Worm (Caenorhabditis elegans) whole organism, L4 larva: ENCODE results near the gene oac-48.
A peak's percentile ranks its signal among the peaks of the same experiment; 100 is the strongest.

Experiments
- F10B5.3 ChIP-seq: sonication (generic microtip); optimal IDR thresholded peaks from 2 replicates; lab custom pipeline; 2016; ENCODE audit warnings: mild to moderate bottlenecking, missing genetic modification characterization, missing compliant biosample characterization
- F26F4.8 ChIP-seq: fragments of 200-800 bp; sonication (Bioruptor generic); conservative IDR thresholded peaks from 2 replicates; pipeline ENCODE4 v1.3.6; 2022; ENCODE audit warnings: missing genetic modification characterization, missing compliant biosample characterization
- F49E8.2 ChIP-seq: sonication (generic microtip); optimal IDR thresholded peaks from 2 replicates; lab custom pipeline; 2016; ENCODE audit warnings: missing compliant biosample characterization, mild to moderate bottlenecking, missing genetic modification characterization, borderline replicate concordance
- T20F7.1 ChIP-seq: fragments of 200-800 bp; sonication (Bioruptor generic); optimal IDR thresholded peaks from 2 replicates; lab custom pipeline; 2018; ENCODE audit warnings: mild to moderate bottlenecking, missing genetic modification characterization, missing compliant biosample characterization
- Y5F2A.4 ChIP-seq: fragments of 200-800 bp; sonication (Bioruptor generic); optimal IDR thresholded peaks from 2 replicates; lab custom pipeline; 2018; ENCODE audit warnings: mild to moderate bottlenecking, missing genetic modification characterization, missing compliant biosample characterization
- ZK546.5 ChIP-seq, 2 experiments: sonication (generic microtip); optimal IDR thresholded peaks; 2 replicates each; lab custom pipeline; 2017; ENCODE audit warnings: missing biosample characterization in 2 of 2, missing genetic modification characterization in 2 of 2
- aha-1 ChIP-seq: fragments of 150-350 bp; peaks from one replicate; lab custom pipeline; 2014; ENCODE audit warnings: missing biosample characterization, missing genetic modification characterization
- aly-2 ChIP-seq: sonication (generic microtip); optimal IDR thresholded peaks from 2 replicates; lab custom pipeline; 2018; ENCODE audit warnings: missing biosample characterization, missing genetic modification characterization
- ceh-20 ChIP-seq: fragments of 200-800 bp; sonication (Bioruptor generic); IDR thresholded peaks from 2 replicates; pipeline ENCODE4 v1.3.6; 2022; ENCODE audit warnings: missing genetic modification reagents, missing genetic modification characterization, missing compliant biosample characterization
- ceh-62 ChIP-seq: sonication (generic microtip); optimal IDR thresholded peaks from 2 replicates; lab custom pipeline; 2017; ENCODE audit warnings: missing biosample characterization, missing genetic modification characterization
- ceh-82 ChIP-seq: sonication (generic microtip); optimal IDR thresholded peaks from 2 replicates; lab custom pipeline; 2017; ENCODE audit warnings: missing biosample characterization, missing genetic modification characterization
- daf-16 ChIP-seq, 3 experiments: sonication (generic microtip); optimal IDR thresholded peaks; 2 replicates each; lab custom pipeline; 2016 to 2017; ENCODE audit warnings: missing genetic modification characterization in 3 of 3, missing genetic modification reagents in 3 of 3, mild to moderate bottlenecking in 2 of 3, missing compliant biosample characterization in 2 of 3, missing biosample characterization in 1 of 3, moderate library complexity in 1 of 3
- daf-19 ChIP-seq: fragments of 200-800 bp; sonication (Bioruptor generic); conservative IDR thresholded peaks from 2 replicates; pipeline ENCODE4 v1.3.6; 2022; ENCODE audit warnings: missing genetic modification characterization, missing compliant biosample characterization
- daf-8 ChIP-seq: fragments of 200-800 bp; sonication (Bioruptor generic); IDR thresholded peaks from 2 replicates; pipeline ENCODE4 v1.3.6; 2022; ENCODE audit warnings: missing genetic modification characterization, missing compliant biosample characterization
- dmd-6 ChIP-seq: fragments of 200-800 bp; sonication (Bioruptor generic); IDR thresholded peaks from 2 replicates; pipeline ENCODE4 v1.3.6; 2022; ENCODE audit warnings: missing genetic modification reagents, missing genetic modification characterization, missing compliant biosample characterization
- dmd-8 ChIP-seq: fragments of 200-800 bp; sonication (Bioruptor generic); IDR thresholded peaks from 2 replicates; pipeline ENCODE4 v1.3.6; 2022; ENCODE audit warnings: missing genetic modification characterization, missing compliant biosample characterization
- dpl-1 ChIP-seq: fragments of 150-350 bp; optimal IDR thresholded peaks from 2 replicates; lab custom pipeline; 2014; ENCODE audit warnings: missing biosample characterization, missing genetic modification reagents, missing genetic modification characterization
- duxl-1 ChIP-seq: sonication (generic microtip); optimal IDR thresholded peaks from 2 replicates; lab custom pipeline; 2016; ENCODE audit warnings: mild to moderate bottlenecking, missing genetic modification characterization, moderate library complexity, missing compliant biosample characterization; ENCODE audit not compliant: poor library complexity
- fkh-10 ChIP-seq: fragments of 150-350 bp; optimal IDR thresholded peaks from 2 replicates; lab custom pipeline; 2014; ENCODE audit warnings: missing biosample characterization, missing genetic modification reagents, missing genetic modification characterization
- gei-8 ChIP-seq: fragments of 200-800 bp; sonication (Bioruptor generic); optimal IDR thresholded peaks from 2 replicates; lab custom pipeline; 2018; ENCODE audit warnings: mild to moderate bottlenecking, missing genetic modification characterization, missing compliant biosample characterization
- hmg-1.1 ChIP-seq: fragments of 200-800 bp; sonication (Bioruptor generic); IDR thresholded peaks from 2 replicates; pipeline ENCODE4 v1.3.6; 2022; ENCODE audit warnings: missing genetic modification reagents, missing genetic modification characterization, missing compliant biosample characterization
- lim-7 ChIP-seq: fragments of 200-800 bp; sonication (Bioruptor generic); IDR thresholded peaks from 2 replicates; pipeline ENCODE4 v1.3.6; 2022; ENCODE audit warnings: missing genetic modification characterization, missing compliant biosample characterization
- lin-13 ChIP-seq: fragments of 150-350 bp; optimal IDR thresholded peaks from 2 replicates; lab custom pipeline; 2014; ENCODE audit warnings: missing biosample characterization, missing genetic modification reagents, missing genetic modification characterization
- lsy-2 ChIP-seq, 2 experiments: fragments of 150-350 bp in 1 of 2; sonication (generic microtip) in 1 of 2; optimal IDR thresholded peaks; 2 replicates each; lab custom pipeline; 2014 to 2017; ENCODE audit warnings: missing biosample characterization in 2 of 2, missing genetic modification characterization in 2 of 2
- madf-9 ChIP-seq: fragments of 200-800 bp; sonication (Bioruptor generic); conservative IDR thresholded peaks from 2 replicates; pipeline ENCODE4 v1.3.6; 2022; ENCODE audit warnings: missing genetic modification reagents, missing genetic modification characterization, missing compliant biosample characterization
- mdl-1 ChIP-seq, 2 experiments: fragments of 150-350 bp in 1 of 2; sonication (generic microtip) in 1 of 2; optimal IDR thresholded peaks; 2 replicates each; lab custom pipeline; 2014 to 2017; ENCODE audit warnings: missing biosample characterization in 2 of 2, missing genetic modification characterization in 2 of 2
- mdt-29 ChIP-seq: fragments of 200-800 bp; sonication (Bioruptor generic); IDR thresholded peaks from 2 replicates; pipeline ENCODE4 v1.3.6; 2022; ENCODE audit warnings: missing genetic modification reagents, missing genetic modification characterization, missing compliant biosample characterization
- nhr-111 ChIP-seq: fragments of 200-800 bp; sonication (Bioruptor generic); optimal IDR thresholded peaks from 2 replicates; lab custom pipeline; 2018; ENCODE audit warnings: mild to moderate bottlenecking, missing genetic modification characterization, missing compliant biosample characterization
- nhr-28 ChIP-seq: fragments of 150-350 bp; optimal IDR thresholded peaks from 2 replicates; lab custom pipeline; 2014; ENCODE audit warnings: missing biosample characterization, missing genetic modification characterization
- nhr-6 ChIP-seq: fragments of 150-350 bp; optimal IDR thresholded peaks from 2 replicates; lab custom pipeline; 2014; ENCODE audit warnings: missing biosample characterization, missing genetic modification characterization
- skn-1 ChIP-seq: fragments of 150-350 bp; optimal IDR thresholded peaks from 2 replicates; lab custom pipeline; 2014; ENCODE audit warnings: missing biosample characterization, missing genetic modification characterization
- snpc-1.2 ChIP-seq: fragments of 200-800 bp; sonication (Bioruptor generic); IDR thresholded peaks from 2 replicates; pipeline ENCODE4 v1.3.6; 2022; ENCODE audit warnings: missing genetic modification reagents, missing genetic modification characterization, missing compliant biosample characterization
- spr-1 ChIP-seq: sonication (generic microtip); optimal IDR thresholded peaks from 2 replicates; lab custom pipeline; 2016; ENCODE audit warnings: mild to moderate bottlenecking, missing genetic modification characterization, missing compliant biosample characterization
- tra-1 ChIP-seq: fragments of 200-800 bp; sonication (Bioruptor generic); IDR thresholded peaks from 2 replicates; pipeline ENCODE4 v1.3.6; 2022; ENCODE audit warnings: missing genetic modification reagents, missing genetic modification characterization, missing compliant biosample characterization
- unc-130 ChIP-seq: sonication (generic microtip); optimal IDR thresholded peaks from 2 replicates; lab custom pipeline; 2016; ENCODE audit warnings: missing genetic modification reagents, missing genetic modification characterization, missing compliant biosample characterization
- unc-62 ChIP-seq, 3 experiments: fragments of 150-350 bp in 1 of 3; sonication (generic microtip); optimal IDR thresholded peaks in 2 of 3; peaks in 1 of 3; 1 replicate in 1 of 3; 2 replicates in 2 of 3; lab custom pipeline; 2014 to 2017; ENCODE audit warnings: missing biosample characterization in 3 of 3, missing genetic modification characterization in 3 of 3, missing genetic modification reagents in 3 of 3, missing genotype in 1 of 3
- vab-7 ChIP-seq: fragments of 200-800 bp; sonication (Bioruptor generic); IDR thresholded peaks from 2 replicates; pipeline ENCODE4 v1.3.6; 2022; ENCODE audit warnings: missing genetic modification reagents, missing genetic modification characterization, missing compliant biosample characterization
- zfp-2 ChIP-seq: sonication (generic microtip); optimal IDR thresholded peaks from 2 replicates; lab custom pipeline; 2016; ENCODE audit warnings: mild to moderate bottlenecking, missing genetic modification characterization, missing compliant biosample characterization
- ztf-11 ChIP-seq: fragments of 150-350 bp; optimal IDR thresholded peaks from 2 replicates; lab custom pipeline; 2014; ENCODE audit warnings: missing biosample characterization, missing genetic modification characterization

oac-48 gene

ce11 chrIV:13692522-13692921 lies 18.9 kb downstream of the oac-48 start:
- TF ChIP-seq nhr-28 (tag; lab: Kevin White, UChicago) (no peak), dmd-8 (GFP tag; lab: Robert Waterston, UW) (no peak), duxl-1 (tag; lab: Kevin White, UChicago) (no peak), ceh-82 (tag; lab: Kevin White, UChicago) (no peak), snpc-1.2 (GFP tag; lab: Robert Waterston, UW) (no peak), gei-8 (no peak), ceh-62 (tag; lab: Kevin White, UChicago) (no peak), F10B5.3 (tag; lab: Kevin White, UChicago) (no peak), spr-1 (no peak), daf-19 (GFP tag; lab: Robert Waterston, UW) (no peak), mdt-29 (GFP tag; lab: Robert Waterston, UW) (no peak), daf-8 (GFP tag; lab: Robert Waterston, UW) (no peak), hmg-1.1 (no peak), nhr-111 (GFP tag; lab: Kevin White, UChicago) (no peak), nhr-6 (tag; lab: Kevin White, UChicago) (no peak), dpl-1 (GFP tag; lab: Kevin White, UChicago) (no peak), fkh-10 (no peak)

- TF ChIP-seq daf-16 (GFP tag; optimal IDR thresholded peaks at IDR 0.05; lab: Kevin White, UChicago) = no peak
- TF ChIP-seq daf-16 (tag; optimal IDR thresholded peaks at IDR 0.05; lab: Kevin White, UChicago) = no peak
- TF ChIP-seq F26F4.8 (GFP tag; lab: Robert Waterston, UW) = no peak
- no peak for TF ChIP-seq unc-130 (GFP tag; lab: Kevin White, UChicago)
- TF ChIP-seq ZK546.5 (tag; optimal IDR thresholded peaks at IDR 0.05; lab: Kevin White, UChicago) = no peak
- no peak for TF ChIP-seq madf-9
- TF ChIP-seq Y5F2A.4 = no peak
- no peak for TF ChIP-seq F49E8.2 (tag; lab: Kevin White, UChicago)
- no peak for TF ChIP-seq duxl-1 (tag; lab: Kevin White, UChicago)
- no peak for TF ChIP-seq lsy-2 (tag; optimal IDR thresholded peaks at IDR 0.05; lab: Kevin White, UChicago)
- no peak for TF ChIP-seq ztf-11 (tag; lab: Kevin White, UChicago)
- TF ChIP-seq aha-1 (tag; lab: Kevin White, UChicago) = no peak
- no peak for TF ChIP-seq lim-7 (GFP tag; lab: Robert Waterston, UW)
- TF ChIP-seq lin-13 (GFP tag; lab: Kevin White, UChicago) = no peak
- TF ChIP-seq skn-1 (tag; lab: Kevin White, UChicago) = no peak
- TF ChIP-seq mdl-1 (tag; optimal IDR thresholded peaks at IDR 0.05; lab: Kevin White, UChicago) = no peak
- no peak for TF ChIP-seq dmd-6
- TF ChIP-seq ceh-62 (tag; lab: Kevin White, UChicago) = no peak
- no peak for TF ChIP-seq zfp-2 (tag; lab: Kevin White, UChicago)
- TF ChIP-seq T20F7.1 (GFP tag; lab: Kevin White, UChicago) = no peak
- TF ChIP-seq, all 104 proteins: peak for 0
Observed at ce11 chrIV:13693976-13694375, 20.4 kb downstream of the oac-48 start.

ce11 chrIV:13694600-13694999 lies 21.0 kb downstream of the oac-48 start:
- TF ChIP-seq tra-1 = 0 out of 2 replicates have a peak, but pooled peaks have one; percentile 15
- TF ChIP-seq unc-62 (GFP tag; optimal IDR thresholded peaks at IDR 0.05 in 1 of 2; lab: Kevin White, UChicago) = peak in 1 of 2 experiments; percentile 97
- TF ChIP-seq unc-62 (tag; optimal IDR thresholded peaks at IDR 0.05; lab: Kevin White, UChicago) = peak; percentile 17
- TF ChIP-seq vab-7 (GFP tag; lab: Robert Waterston, UW) = peak; percentile 27; the same call in 1 of the 2 replicates
- TF ChIP-seq aly-2 (tag; lab: Kevin White, UChicago) = no peak
- TF ChIP-seq ceh-20 (GFP tag; lab: Robert Waterston, UW) = peak; percentile 86
